Fruit fly (Drosophila melanogaster): ENCODE data around the gene CG46399.

CG46399 gene

dm6 chrX:14839047-14839446 lies 20.0 kb upstream of the CG46399 start, which contains the start of the genes CG32590 and Flo2 (continued):
- TF ChIP-seq nerfin-1 (tag; optimal IDR thresholded peaks at IDR 0.05) (peak; percentile 12), CG17361 (GFP tag; IDR thresholded peaks at IDR 0.05) (peak; percentile 55; the same call in 2 of the 3 replicates), NK7.1 (GFP tag; optimal IDR thresholded peaks at IDR 0.05) (peak; percentile 16), so (GFP tag; IDR thresholded peaks at IDR 0.05) (peak; percentile 67; the same call in 2 of the 3 replicates), CG11723 (GFP tag; optimal IDR thresholded peaks at IDR 0.05) (no peak), Optix (GFP tag; IDR thresholded peaks at IDR 0.05) (peak; percentile 72; the same call in 2 of the 3 replicates), caup (GFP tag; optimal IDR thresholded peaks at IDR 0.05; ENCODE audit: severe bottlenecking) (peak; percentile 48), Mes4 (GFP tag; optimal IDR thresholded peaks at IDR 0.05) (peak; percentile 54), Rfx (GFP tag; IDR thresholded peaks at IDR 0.05) (peak; percentile 84), CG1024 (GFP tag; IDR thresholded peaks at IDR 0.05) (peak; percentile 57), dmrt11E (tag; optimal IDR thresholded peaks at IDR 0.05) (peak; percentile 57), TFAM (GFP tag; optimal IDR thresholded peaks at IDR 0.05) (no peak), ems (GFP tag; optimal IDR thresholded peaks at IDR 0.05) (peak; percentile 72), Bdp1 (GFP tag; optimal IDR thresholded peaks at IDR 0.05) (peak; percentile 65), CG7745 (tag; optimal IDR thresholded peaks at IDR 0.05) (no peak), Dek (tag; optimal IDR thresholded peaks at IDR 0.05) (peak; percentile 53), CG3726 (GFP tag; IDR thresholded peaks at IDR 0.05) (no peak), chinmo (GFP tag; IDR thresholded peaks at IDR 0.05; ENCODE audit: partially characterized antibody) (peak; percentile 96), CG3995 (GFP tag; optimal IDR thresholded peaks at IDR 0.05) (peak; percentile 3), CG1233 (GFP tag; optimal IDR thresholded peaks at IDR 0.05) (peak; percentile 42), br (optimal IDR thresholded peaks at IDR 0.05) (no peak), grau (tag; optimal IDR thresholded peaks at IDR 0.05) (peak; percentile 68), Hr39 (optimal IDR thresholded peaks at IDR 0.05) (no peak), CG8765 (GFP tag; IDR thresholded peaks at IDR 0.05) (peak; percentile 79), CG15601 (tag; optimal IDR thresholded peaks at IDR 0.05) (peak; percentile 50), maf-S (GFP tag; optimal IDR thresholded peaks at IDR 0.05) (peak; percentile 72), chm (GFP tag; IDR thresholded peaks at IDR 0.05) (peak; percentile 42; the same call in 1 of the 2 replicates), pan (optimal IDR thresholded peaks at IDR 0.05) (no peak), pan (GFP tag; optimal IDR thresholded peaks at IDR 0.05 in 1 of 2, IDR thresholded peaks at IDR 0.05 in 1 of 2) (peak in 1 of 2 experiments; percentile 80), tup (GFP tag; optimal IDR thresholded peaks at IDR 0.05) (peak; percentile 55), CG7987 (GFP tag; optimal IDR thresholded peaks at IDR 0.05) (no peak), CG18599 (GFP tag; optimal IDR thresholded peaks at IDR 0.05) (peak; percentile 74), bbx (GFP tag; IDR thresholded peaks at IDR 0.05; ENCODE audit: partially characterized antibody) (peak; percentile 94), cad (GFP tag; optimal IDR thresholded peaks at IDR 0.05) (no peak), fru (optimal IDR thresholded peaks at IDR 0.05) (no peak), CG14860 (GFP tag; IDR thresholded peaks at IDR 0.05; ENCODE audit: partially characterized antibody) (peak; percentile 99), schlank (tag; optimal IDR thresholded peaks at IDR 0.05) (no peak), Dref (GFP tag; IDR thresholded peaks at IDR 0.05) (peak; percentile 85), Sry-β (GFP tag; optimal IDR thresholded peaks at IDR 0.05) (no peak), CG4328 (GFP tag; optimal IDR thresholded peaks at IDR 0.05) (no peak), CG12391 (tag; optimal IDR thresholded peaks at IDR 0.05) (peak; percentile 89)

dm6 chrX:14839739-14840347 lies 19.2 kb upstream of the CG46399 start:
- TF ChIP-seq eyg (GFP tag; optimal IDR thresholded peaks at IDR 0.05) = peak; percentile 28
- TF ChIP-seq CG30020 (tag; optimal IDR thresholded peaks at IDR 0.05) = no peak
- peak; percentile 89 for TF ChIP-seq cg (GFP tag; optimal IDR thresholded peaks at IDR 0.05)
- TF ChIP-seq D19A (tag; optimal IDR thresholded peaks at IDR 0.05) = no peak
- TF ChIP-seq inv (GFP tag; IDR thresholded peaks at IDR 0.05; ENCODE audit: partially characterized antibody) = no peak
- TF ChIP-seq sob (GFP tag; IDR thresholded peaks at IDR 0.05) = peak; percentile 77
- TF ChIP-seq nau (GFP tag; optimal IDR thresholded peaks at IDR 0.05) = no peak
- TF ChIP-seq jing (GFP tag; optimal IDR thresholded peaks at IDR 0.05) = no peak
- no peak for TF ChIP-seq CG3995 (GFP tag; optimal IDR thresholded peaks at IDR 0.05)
- no peak for TF ChIP-seq Nf-YB (GFP tag; optimal IDR thresholded peaks at IDR 0.05)
- peak; percentile 18 for TF ChIP-seq gro (GFP tag; optimal IDR thresholded peaks at IDR 0.05)
- TF ChIP-seq CG11504 (tag; optimal IDR thresholded peaks at IDR 0.05) = peak; percentile 13
- peak; percentile 60; the same call in 1 of the 2 replicates for TF ChIP-seq ttk (GFP tag; IDR thresholded peaks at IDR 0.05)
